Worm (Caenorhabditis elegans) whole organism, mixed stage, embryonic: ENCODE measurements around the gene F19H6.5.

Source experiments
- bed-3 ChIP-seq: fragments of 200-800 bp; sonication (Bioruptor generic); optimal IDR thresholded peaks from 3 replicates; lab custom pipeline; 2018; ENCODE audit warnings: mild to moderate bottlenecking, missing genetic modification characterization, moderate library complexity, missing compliant biosample characterization
- blmp-1 ChIP-seq: fragments of 150-350 bp; optimal IDR thresholded peaks from 2 replicates; lab custom pipeline; 2014; ENCODE audit warnings: missing biosample characterization, missing genetic modification characterization
- ces-1 ChIP-seq: fragments of 150-350 bp; optimal IDR thresholded peaks from 2 replicates; lab custom pipeline; 2014; ENCODE audit warnings: missing biosample characterization, missing genetic modification reagents, missing genetic modification characterization
- lin-13 ChIP-seq: fragments of 150-350 bp; optimal IDR thresholded peaks from 2 replicates; lab custom pipeline; 2014; ENCODE audit warnings: missing biosample characterization, missing genetic modification characterization
- lsy-2 ChIP-seq: fragments of 150-350 bp; optimal IDR thresholded peaks from 2 replicates; lab custom pipeline; 2014; ENCODE audit warnings: missing biosample characterization, missing genetic modification characterization
- mep-1 ChIP-seq: fragments of 150-350 bp; optimal IDR thresholded peaks from 2 replicates; lab custom pipeline; 2017; ENCODE audit warnings: missing biosample characterization, missing genetic modification reagents, missing genetic modification characterization, inconsistent platforms
- nhr-237 ChIP-seq: fragments of 150-350 bp; optimal IDR thresholded peaks from 2 replicates; lab custom pipeline; 2014; ENCODE audit warnings: missing biosample characterization, missing genetic modification characterization
- nhr-28 ChIP-seq: fragments of 150-350 bp; optimal IDR thresholded peaks from 2 replicates; lab custom pipeline; 2014; ENCODE audit warnings: missing biosample characterization, missing genetic modification characterization
- nhr-76 ChIP-seq: sonication (generic microtip); optimal IDR thresholded peaks from 2 replicates; lab custom pipeline; 2017; ENCODE audit warnings: missing biosample characterization, missing genetic modification characterization
- pha-4 ChIP-seq: fragments of 150-350 bp; optimal IDR thresholded peaks from 2 replicates; lab custom pipeline; 2018; ENCODE audit warnings: missing biosample characterization, missing genetic modification reagents, missing genetic modification characterization
- snpc-4 ChIP-seq: fragments of 150-350 bp; optimal IDR thresholded peaks from 2 replicates; lab custom pipeline; 2014; ENCODE audit warnings: missing biosample characterization, missing genetic modification characterization
- sptf-1 ChIP-seq: sonication (generic microtip); optimal IDR thresholded peaks from 2 replicates; lab custom pipeline; 2017; ENCODE audit warnings: mild to moderate bottlenecking, missing genetic modification characterization, moderate library complexity, missing compliant biosample characterization
- unc-39 ChIP-seq: fragments of 150-350 bp; optimal IDR thresholded peaks from 2 replicates; lab custom pipeline; 2014; ENCODE audit warnings: missing biosample characterization, missing genetic modification characterization

- no peak for TF ChIP-seq bed-3 (GFP tag; lab: Kevin White, UChicago)
- no peak for TF ChIP-seq snpc-4
- no peak for TF ChIP-seq unc-39
- no peak for TF ChIP-seq lsy-2 (tag; lab: Kevin White, UChicago)
- TF ChIP-seq pha-4 (tag; lab: Kevin White, UChicago): no peak
- TF ChIP-seq sptf-1 (tag; lab: Kevin White, UChicago): no peak
- TF ChIP-seq nhr-76 (tag; lab: Kevin White, UChicago): no peak
- TF ChIP-seq ces-1: no peak
- TF ChIP-seq mep-1 (tag; lab: Kevin White, UChicago): no peak
- no peak for TF ChIP-seq lin-13
- no peak for TF ChIP-seq nhr-237 (tag; lab: Kevin White, UChicago)
- TF ChIP-seq blmp-1 (tag; lab: Kevin White, UChicago): no peak
- TF ChIP-seq nhr-28 (tag; lab: Kevin White, UChicago): no peak
Measured at ce11 chrX:12335808-12336207, 28.9 kb downstream of the F19H6.5 start, which contains the start of gene srd-48.
